Worm (Caenorhabditis elegans): ENCODE measurements around the gene C25E10.5.

The C25E10.5 gene

DNA sequence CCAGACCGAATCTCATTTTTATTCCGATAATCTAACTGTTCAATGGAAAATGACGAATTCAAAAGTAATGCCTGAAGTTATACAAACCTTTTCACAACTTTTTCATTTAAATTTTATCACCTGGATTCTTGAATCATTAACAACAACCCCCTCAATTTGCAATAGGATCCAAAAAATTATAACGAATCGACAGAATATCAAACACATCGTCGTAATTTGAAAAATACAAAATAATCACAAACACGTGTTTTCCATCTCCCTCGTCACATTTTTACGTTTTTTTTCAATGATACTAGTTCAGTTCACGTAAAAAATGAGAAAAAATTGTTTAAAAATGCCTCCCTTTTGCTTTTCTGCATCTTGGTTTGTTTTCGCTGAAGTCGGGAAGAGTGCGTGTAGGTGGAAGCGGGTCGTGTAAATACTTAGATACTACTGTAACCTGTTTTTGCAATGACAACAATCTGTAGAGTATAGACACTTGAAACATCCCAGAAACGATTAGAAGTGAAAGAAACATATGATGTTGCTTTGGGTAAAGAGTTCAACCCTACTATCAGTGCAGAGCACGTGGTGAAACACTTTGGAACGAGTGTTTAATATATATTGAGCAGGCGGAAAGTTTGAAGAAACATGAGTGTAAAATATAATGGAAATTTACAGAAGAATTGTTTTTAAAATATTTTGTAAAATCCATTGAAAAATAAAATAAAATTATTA lies 43.1 kb downstream of the C25E10.5 start, which contains the start of gene oac-50:
oac-50 (minus strand) TSS at position 219 of the 717 bp plus-strand sequence.
- TF ChIP-seq cog-1 (tag; optimal IDR thresholded peaks at IDR 0.05) = no peak
- no peak for TF ChIP-seq ref-1 (GFP tag; conservative IDR thresholded peaks at IDR 0.05)
- TF ChIP-seq klf-2 (GFP tag; conservative IDR thresholded peaks at IDR 0.05) = no peak
- TF ChIP-seq tab-1 (GFP tag; IDR thresholded peaks at IDR 0.05) = no peak
- TF ChIP-seq T22C8.4 (GFP tag; IDR thresholded peaks at IDR 0.05) = no peak
- TF ChIP-seq med-1 (GFP tag; optimal IDR thresholded peaks at IDR 0.05; ENCODE audit: insufficient read depth) = no peak
- TF ChIP-seq ztf-23 (GFP tag; IDR thresholded peaks at IDR 0.05) = no peak
- TF ChIP-seq flt-1 (GFP tag; IDR thresholded peaks at IDR 0.05) = no peak
- no peak for TF ChIP-seq ztf-29 (GFP tag; IDR thresholded peaks at IDR 0.05)

- no peak for TF ChIP-seq ztf-23 (GFP tag; IDR thresholded peaks at IDR 0.05)
- TF ChIP-seq ref-1 (GFP tag; conservative IDR thresholded peaks at IDR 0.05) = no peak
- TF ChIP-seq flt-1 (GFP tag; IDR thresholded peaks at IDR 0.05) = no peak
- TF ChIP-seq ztf-29 (GFP tag; IDR thresholded peaks at IDR 0.05) = no peak
- no peak for TF ChIP-seq cog-1 (tag; optimal IDR thresholded peaks at IDR 0.05)
- TF ChIP-seq tab-1 (GFP tag; IDR thresholded peaks at IDR 0.05) = no peak
- TF ChIP-seq klf-2 (GFP tag; conservative IDR thresholded peaks at IDR 0.05) = no peak
- TF ChIP-seq med-1 (GFP tag; optimal IDR thresholded peaks at IDR 0.05; ENCODE audit: insufficient read depth) = no peak
- TF ChIP-seq T22C8.4 (GFP tag; IDR thresholded peaks at IDR 0.05) = no peak
These were observed 44.0 kb downstream of the C25E10.5 start for ce11 chrV:9074360-9074834.

- TF ChIP-seq tab-1 (GFP tag; IDR thresholded peaks at IDR 0.05) = no peak
- TF ChIP-seq T22C8.4 (GFP tag; IDR thresholded peaks at IDR 0.05) = no peak
- no peak for TF ChIP-seq med-1 (GFP tag; optimal IDR thresholded peaks at IDR 0.05; ENCODE audit: insufficient read depth)
- TF ChIP-seq cog-1 (tag; optimal IDR thresholded peaks at IDR 0.05) = no peak
- TF ChIP-seq flt-1 (GFP tag; IDR thresholded peaks at IDR 0.05) = no peak
- TF ChIP-seq ztf-29 (GFP tag; IDR thresholded peaks at IDR 0.05) = no peak
- no peak for TF ChIP-seq klf-2 (GFP tag; conservative IDR thresholded peaks at IDR 0.05)
- no peak for TF ChIP-seq ref-1 (GFP tag; conservative IDR thresholded peaks at IDR 0.05)
- TF ChIP-seq ztf-23 (GFP tag; IDR thresholded peaks at IDR 0.05) = no peak
These were observed 45.5 kb downstream of the C25E10.5 start for ce11 chrV:9075827-9076226.

- no peak for TF ChIP-seq ref-1 (GFP tag; conservative IDR thresholded peaks at IDR 0.05)
- TF ChIP-seq flt-1 (GFP tag; IDR thresholded peaks at IDR 0.05) = no peak
- no peak for TF ChIP-seq med-1 (GFP tag; optimal IDR thresholded peaks at IDR 0.05; ENCODE audit: insufficient read depth)
- TF ChIP-seq T22C8.4 (GFP tag; IDR thresholded peaks at IDR 0.05) = no peak
- TF ChIP-seq ztf-29 (GFP tag; IDR thresholded peaks at IDR 0.05) = no peak
- no peak for TF ChIP-seq klf-2 (GFP tag; conservative IDR thresholded peaks at IDR 0.05)
- TF ChIP-seq tab-1 (GFP tag; IDR thresholded peaks at IDR 0.05) = no peak
- TF ChIP-seq ztf-23 (GFP tag; IDR thresholded peaks at IDR 0.05) = no peak
- TF ChIP-seq cog-1 (tag; optimal IDR thresholded peaks at IDR 0.05) = no peak
These were observed 45.9 kb downstream of the C25E10.5 start, which contains the start of gene T27E4.7 for ce11 chrV:9076273-9076672. T27E4.7 (minus strand) TSS chrV:9076322.

- TF ChIP-seq klf-2 (GFP tag; conservative IDR thresholded peaks at IDR 0.05) (no peak), tab-1 (GFP tag; IDR thresholded peaks at IDR 0.05) (no peak), cog-1 (tag; optimal IDR thresholded peaks at IDR 0.05) (no peak), ztf-23 (GFP tag; IDR thresholded peaks at IDR 0.05) (no peak), med-1 (GFP tag; optimal IDR thresholded peaks at IDR 0.05; ENCODE audit: insufficient read depth) (no peak), T22C8.4 (GFP tag; IDR thresholded peaks at IDR 0.05) (no peak), ztf-29 (GFP tag; IDR thresholded peaks at IDR 0.05) (no peak), flt-1 (GFP tag; IDR thresholded peaks at IDR 0.05) (no peak), ref-1 (GFP tag; conservative IDR thresholded peaks at IDR 0.05) (no peak)
These were observed 47.8 kb downstream of the C25E10.5 start for ce11 chrV:9078067-9078581.

DNA sequence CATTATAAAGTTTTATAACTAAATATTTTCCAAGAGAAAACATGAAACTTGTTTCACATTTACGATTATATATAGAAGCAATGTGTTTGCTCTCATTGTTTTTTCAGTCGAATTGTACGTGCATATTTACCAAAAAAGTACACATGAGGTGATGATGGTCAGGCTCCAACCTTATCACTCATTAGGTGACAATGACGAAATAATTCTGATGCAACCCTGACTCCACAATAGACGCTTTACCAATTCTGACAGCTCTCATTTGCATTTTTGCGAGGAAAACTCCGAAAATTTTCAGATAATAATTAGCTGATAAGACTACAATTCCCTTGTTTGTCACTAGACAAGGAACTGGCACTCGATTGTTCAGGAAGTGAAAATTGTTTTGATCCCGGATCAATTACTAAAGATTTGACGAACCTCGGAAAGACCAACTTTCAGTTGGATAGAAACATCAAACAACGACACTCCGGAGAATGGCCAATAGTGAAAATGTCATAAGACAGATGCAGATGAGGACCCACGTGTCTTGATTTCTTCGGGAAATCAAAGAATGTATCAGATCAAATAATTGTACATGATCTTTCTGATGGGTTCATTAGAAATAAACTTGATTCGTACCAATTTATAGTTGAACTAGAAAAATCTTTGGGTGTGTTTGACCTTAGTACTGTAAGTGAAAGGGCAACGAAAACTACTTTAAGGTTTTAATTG lies 48.6 kb downstream of the C25E10.5 start:
- TF ChIP-seq T22C8.4 (GFP tag; IDR thresholded peaks at IDR 0.05) (no peak), med-1 (GFP tag; optimal IDR thresholded peaks at IDR 0.05; ENCODE audit: insufficient read depth) (no peak), flt-1 (GFP tag; IDR thresholded peaks at IDR 0.05) (no peak), ref-1 (GFP tag; conservative IDR thresholded peaks at IDR 0.05) (no peak), klf-2 (GFP tag; conservative IDR thresholded peaks at IDR 0.05) (no peak), tab-1 (GFP tag; IDR thresholded peaks at IDR 0.05) (no peak)

- no peak for TF ChIP-seq T22C8.4 (GFP tag; IDR thresholded peaks at IDR 0.05)
- no peak for TF ChIP-seq tab-1 (GFP tag; IDR thresholded peaks at IDR 0.05)
- TF ChIP-seq ztf-23 (GFP tag; IDR thresholded peaks at IDR 0.05) = no peak
- TF ChIP-seq cog-1 (tag; optimal IDR thresholded peaks at IDR 0.05) = no peak
- TF ChIP-seq ref-1 (GFP tag; conservative IDR thresholded peaks at IDR 0.05) = no peak
- no peak for TF ChIP-seq ztf-29 (GFP tag; IDR thresholded peaks at IDR 0.05)
- TF ChIP-seq flt-1 (GFP tag; IDR thresholded peaks at IDR 0.05) = no peak
These were observed 49.7 kb downstream of the C25E10.5 start for ce11 chrV:9079965-9080432.

DNA sequence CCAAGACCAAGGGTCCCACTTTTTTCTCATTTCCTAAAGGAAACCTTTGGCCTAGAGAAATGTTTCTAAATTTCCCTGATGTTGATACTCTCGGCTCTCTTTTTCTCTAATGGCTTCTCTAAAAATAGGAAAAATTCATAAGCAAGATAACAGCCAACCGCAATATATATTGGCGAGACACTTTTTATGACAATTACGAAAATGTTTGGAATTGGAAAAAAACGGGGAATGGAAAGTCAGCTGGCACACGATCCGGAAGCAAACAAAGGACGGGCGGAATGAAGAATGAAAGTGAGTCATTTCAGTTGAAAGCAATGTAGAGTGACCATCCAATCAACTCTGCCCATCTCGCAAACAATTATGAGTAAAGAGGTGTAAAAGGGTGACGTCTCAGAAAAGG lies 51.1 kb downstream of the C25E10.5 start:
- TF ChIP-seq med-1 (GFP tag; optimal IDR thresholded peaks at IDR 0.05; ENCODE audit: insufficient read depth) (no peak), ztf-29 (GFP tag; IDR thresholded peaks at IDR 0.05) (no peak), T22C8.4 (GFP tag; IDR thresholded peaks at IDR 0.05) (no peak), cog-1 (tag; optimal IDR thresholded peaks at IDR 0.05) (no peak), ztf-23 (GFP tag; IDR thresholded peaks at IDR 0.05) (no peak), klf-2 (GFP tag; conservative IDR thresholded peaks at IDR 0.05) (no peak)
